Fruit fly (Drosophila melanogaster) whole organism, embryonic: ENCODE results near the gene fwe.
A peak's percentile ranks its signal among the peaks of the same experiment; 100 is the strongest.

ENCODE experiments used
- Antp ChIP-seq: fragments of 200-800 bp; sonication (Bioruptor generic); optimal IDR thresholded peaks from 3 replicates; lab custom pipeline; 2016; ENCODE audit warnings: missing biosample characterization, missing genetic modification characterization
- Blimp-1 ChIP-seq: fragments of 200-800 bp; sonication (Bioruptor generic); optimal IDR thresholded peaks from 3 replicates; lab custom pipeline; 2018; ENCODE audit warnings: missing biosample characterization, missing genetic modification characterization, mild to moderate bottlenecking, moderate library complexity, missing genetic modification reagents
- CG1024 ChIP-seq: fragments of 200-800 bp; sonication (Bioruptor generic); IDR thresholded peaks from 2 replicates; pipeline ENCODE4 v1.3.6; 2022; ENCODE audit warnings: missing biosample characterization, missing genetic modification characterization
- CG10431 ChIP-seq: fragments of 200-800 bp; sonication (Bioruptor generic); optimal IDR thresholded peaks from 3 replicates; lab custom pipeline; 2018; ENCODE audit warnings: missing biosample characterization, mild to moderate bottlenecking, missing genetic modification characterization
- CG10565 ChIP-seq: fragments of 200-800 bp; sonication (Bioruptor generic); optimal IDR thresholded peaks from 3 replicates; lab custom pipeline; 2016; ENCODE audit warnings: missing biosample characterization, mild to moderate bottlenecking, missing genetic modification characterization
- CG11093 ChIP-seq: fragments of 200-800 bp; sonication (Bioruptor generic); IDR thresholded peaks from 3 replicates; pipeline ENCODE4 v1.3.6; 2022; ENCODE audit warnings: missing biosample characterization, missing genetic modification characterization
- CG11723 ChIP-seq: fragments of 200-800 bp; sonication (Bioruptor generic); optimal IDR thresholded peaks from 2 replicates; lab custom pipeline; 2017; ENCODE audit warnings: missing biosample characterization, mild to moderate bottlenecking, missing genetic modification characterization
- CG12104 ChIP-seq: fragments of 200-800 bp; sonication (Bioruptor generic); optimal IDR thresholded peaks from 3 replicates; lab custom pipeline; 2016; ENCODE audit warnings: missing biosample characterization, missing genetic modification characterization
- CG13287 ChIP-seq: fragments of 200-800 bp; sonication (Bioruptor generic); IDR thresholded peaks from 2 replicates; pipeline ENCODE4 v1.3.6; 2022; ENCODE audit warnings: missing biosample characterization, missing genetic modification characterization; ENCODE audit not compliant: partially characterized antibody
- CG13775 ChIP-seq: fragments of 200-800 bp; sonication (Bioruptor generic); optimal IDR thresholded peaks from 3 replicates; lab custom pipeline; 2017; ENCODE audit warnings: missing biosample characterization, mild to moderate bottlenecking, missing genetic modification characterization
- CG14965 ChIP-seq: fragments of 200-800 bp; sonication (Bioruptor generic); optimal IDR thresholded peaks from 2 replicates; lab custom pipeline; 2016; ENCODE audit warnings: missing biosample characterization, missing genetic modification characterization, borderline replicate concordance
- CG15601 ChIP-seq: fragments of 200-800 bp; sonication (Bioruptor generic); optimal IDR thresholded peaks from 3 replicates; lab custom pipeline; 2019; ENCODE audit warnings: missing biosample characterization, mild to moderate bottlenecking, missing genetic modification characterization, moderate library complexity
- CG1603 ChIP-seq: fragments of 200-800 bp; sonication (Bioruptor generic); optimal IDR thresholded peaks from 2 replicates; lab custom pipeline; 2019; ENCODE audit warnings: missing biosample characterization, mild to moderate bottlenecking, missing genetic modification characterization, moderate library complexity
- CG2202 ChIP-seq: fragments of 200-800 bp; sonication (Bioruptor generic); optimal IDR thresholded peaks from 2 replicates; lab custom pipeline; 2018; ENCODE audit warnings: missing biosample characterization, mild to moderate bottlenecking, missing genetic modification characterization
- CG2875 ChIP-seq: fragments of 200-800 bp; sonication (Bioruptor generic); optimal IDR thresholded peaks from 2 replicates; lab custom pipeline; 2017; ENCODE audit warnings: missing biosample characterization, mild to moderate bottlenecking, missing genetic modification characterization, missing genetic modification reagents
- CG3838 ChIP-seq: fragments of 200-800 bp; sonication (Bioruptor generic); optimal IDR thresholded peaks from 3 replicates; lab custom pipeline; 2016; ENCODE audit warnings: missing biosample characterization, missing genetic modification characterization
- CG3847 ChIP-seq: fragments of 200-800 bp; sonication (Bioruptor generic); IDR thresholded peaks from 2 replicates; pipeline ENCODE4 v1.3.6; 2022; ENCODE audit warnings: missing biosample characterization, missing genetic modification characterization
- CG6791 ChIP-seq: fragments of 200-800 bp; sonication (Bioruptor generic); IDR thresholded peaks from 3 replicates; pipeline ENCODE4 v1.3.6; 2022; ENCODE audit warnings: missing biosample characterization, missing genetic modification characterization; ENCODE audit not compliant: partially characterized antibody
- CG6813 ChIP-seq: fragments of 200-800 bp; sonication (Bioruptor generic); optimal IDR thresholded peaks from 2 replicates; lab custom pipeline; 2017; ENCODE audit warnings: missing biosample characterization, missing genetic modification characterization, mild to moderate bottlenecking, moderate library complexity, missing genetic modification reagents
- CG7839 ChIP-seq: fragments of 200-800 bp; sonication (Bioruptor generic); optimal IDR thresholded peaks from 3 replicates; lab custom pipeline; 2018; ENCODE audit warnings: missing biosample characterization, mild to moderate bottlenecking, missing genetic modification characterization, moderate library complexity
- CG9215 ChIP-seq: fragments of 200-800 bp; sonication (Bioruptor generic); IDR thresholded peaks from 2 replicates; pipeline ENCODE4 v1.3.6; 2022; ENCODE audit warnings: missing biosample characterization, missing genetic modification characterization
- CG9609 ChIP-seq: fragments of 200-800 bp; sonication (Bioruptor generic); optimal IDR thresholded peaks from 3 replicates; lab custom pipeline; 2016; ENCODE audit warnings: missing biosample characterization, missing genetic modification characterization
- CTCF ChIP-seq: fragments of 200-800 bp; sonication (Bioruptor generic); optimal IDR thresholded peaks from 2 replicates; lab custom pipeline; 2017; ENCODE audit warnings: missing biosample characterization, mild to moderate bottlenecking, missing genetic modification characterization, moderate library complexity
- D19A ChIP-seq: fragments of 200-800 bp; optimal IDR thresholded peaks from 3 replicates; lab custom pipeline; 2019; ENCODE audit warnings: missing biosample characterization, mild to moderate bottlenecking, missing genetic modification characterization, moderate library complexity
- Dip2 ChIP-seq: fragments of 200-800 bp; sonication (Bioruptor generic); IDR thresholded peaks from 2 replicates; pipeline ENCODE4 v1.3.6; 2022; ENCODE audit warnings: missing biosample characterization, missing genetic modification characterization
- ERR ChIP-seq: fragments of 200-800 bp; sonication (Bioruptor generic); optimal IDR thresholded peaks from 2 replicates; lab custom pipeline; 2016; ENCODE audit warnings: missing biosample characterization, missing genetic modification characterization
- Fer3 ChIP-seq: fragments of 200-800 bp; sonication (Bioruptor generic); optimal IDR thresholded peaks from 2 replicates; lab custom pipeline; 2018; ENCODE audit warnings: missing biosample characterization, mild to moderate bottlenecking, missing genetic modification characterization, moderate library complexity
- H15 ChIP-seq: fragments of 200-800 bp; sonication (Bioruptor generic); IDR thresholded peaks from 3 replicates; pipeline ENCODE4 v1.3.6; 2022; ENCODE audit warnings: missing biosample characterization, missing genetic modification characterization
- HLH3B ChIP-seq: fragments of 200-800 bp; sonication (Bioruptor generic); IDR thresholded peaks from 2 replicates; pipeline ENCODE4 v1.3.6; 2022; ENCODE audit warnings: missing biosample characterization, missing genetic modification characterization
- Hand ChIP-seq: fragments of 200-800 bp; sonication (Bioruptor generic); optimal IDR thresholded peaks from 2 replicates; lab custom pipeline; 2017; ENCODE audit warnings: mild to moderate bottlenecking, missing biosample characterization, missing genetic modification reagents, missing genetic modification characterization
- Hr3 ChIP-seq: fragments of 200-800 bp; sonication (Bioruptor generic); optimal IDR thresholded peaks from 3 replicates; lab custom pipeline; 2016; ENCODE audit warnings: missing biosample characterization, missing genetic modification characterization
- Hsf ChIP-seq: fragments of 200-800 bp; sonication (Bioruptor generic); optimal IDR thresholded peaks from 3 replicates; lab custom pipeline; 2016; ENCODE audit warnings: missing biosample characterization, missing genetic modification characterization
- Mes4 ChIP-seq: fragments of 200-800 bp; sonication (Bioruptor generic); optimal IDR thresholded peaks from 2 replicates; lab custom pipeline; 2016; ENCODE audit warnings: missing biosample characterization, missing genetic modification characterization
- Pdp1 ChIP-seq, 2 experiments: fragments of 200-800 bp; sonication (Bioruptor generic); optimal IDR thresholded peaks; 3 replicates each; lab custom pipeline; 2016; ENCODE audit warnings: missing biosample characterization in 2 of 2, missing genetic modification characterization in 2 of 2, mild to moderate bottlenecking in 1 of 2, moderate library complexity in 1 of 2
- Vsx1 ChIP-seq: fragments of 200-800 bp; sonication (Bioruptor generic); optimal IDR thresholded peaks from 2 replicates; lab custom pipeline; 2017; ENCODE audit warnings: missing biosample characterization, mild to moderate bottlenecking, missing genetic modification characterization, missing genetic modification reagents
- Xbp1 ChIP-seq: fragments of 200-800 bp; sonication (Bioruptor generic); optimal IDR thresholded peaks from 3 replicates; lab custom pipeline; 2016; ENCODE audit warnings: missing biosample characterization, mild to moderate bottlenecking, missing genetic modification characterization
- ap ChIP-seq: fragments of 200-800 bp; sonication (Bioruptor generic); IDR thresholded peaks from 2 replicates; pipeline ENCODE4 v1.3.6; 2022; ENCODE audit warnings: missing biosample characterization, missing genetic modification characterization
- ash1 ChIP-seq: fragments of 200-800 bp; sonication (Bioruptor generic); optimal IDR thresholded peaks from 2 replicates; lab custom pipeline; 2018; ENCODE audit warnings: missing biosample characterization, mild to moderate bottlenecking, missing genetic modification characterization
- ato ChIP-seq: fragments of 200-800 bp; sonication (Bioruptor generic); IDR thresholded peaks from 2 replicates; pipeline ENCODE4 v1.3.6; 2022; ENCODE audit warnings: missing biosample characterization, missing genetic modification characterization; ENCODE audit not compliant: partially characterized antibody
- cas ChIP-seq: fragments of 200-800 bp; sonication (Bioruptor generic); IDR thresholded peaks from 2 replicates; pipeline ENCODE4 v1.3.6; 2022; ENCODE audit warnings: missing biosample characterization, missing genetic modification characterization
- jigr1 ChIP-seq: fragments of 200-800 bp; sonication (Bioruptor generic); IDR thresholded peaks from 3 replicates; pipeline ENCODE4 v1.3.6; 2022; ENCODE audit warnings: missing biosample characterization, missing genetic modification characterization
- ken ChIP-seq: fragments of 200-800 bp; sonication (Bioruptor generic); IDR thresholded peaks from 3 replicates; pipeline ENCODE4 v1.3.6; 2022; ENCODE audit warnings: missing biosample characterization, missing genetic modification characterization
- kni ChIP-seq: fragments of 200-800 bp; sonication (Bioruptor generic); optimal IDR thresholded peaks from 3 replicates; lab custom pipeline; 2017; ENCODE audit warnings: mild to moderate bottlenecking, missing biosample characterization, missing genetic modification reagents, missing genetic modification characterization
- mam ChIP-seq: fragments of 200-800 bp; sonication (Bioruptor generic); optimal IDR thresholded peaks from 3 replicates; lab custom pipeline; 2016; ENCODE audit warnings: missing biosample characterization, missing genetic modification characterization
- nau ChIP-seq: fragments of 200-800 bp; sonication (Bioruptor generic); optimal IDR thresholded peaks from 3 replicates; lab custom pipeline; 2017; ENCODE audit warnings: missing biosample characterization, mild to moderate bottlenecking, missing genetic modification characterization, missing genetic modification reagents
- nerfin-1 ChIP-seq: fragments of 200-800 bp; sonication (Bioruptor generic); optimal IDR thresholded peaks from 3 replicates; lab custom pipeline; 2019; ENCODE audit warnings: missing biosample characterization, mild to moderate bottlenecking, missing genetic modification characterization, moderate library complexity
- oc ChIP-seq: fragments of 200-800 bp; sonication (Bioruptor generic); optimal IDR thresholded peaks from 2 replicates; lab custom pipeline; 2018; ENCODE audit warnings: missing biosample characterization, mild to moderate bottlenecking, missing genetic modification characterization, moderate library complexity
- so ChIP-seq: fragments of 200-800 bp; sonication (Bioruptor generic); IDR thresholded peaks from 3 replicates; pipeline ENCODE4 v1.3.6; 2022; ENCODE audit warnings: missing biosample characterization, missing genetic modification characterization
- ttk ChIP-seq: fragments of 200-800 bp; sonication (Bioruptor generic); IDR thresholded peaks from 2 replicates; pipeline ENCODE4 v2.1.2; 2022; ENCODE audit warnings: missing biosample characterization, missing genetic modification characterization

fwe gene

DNA sequence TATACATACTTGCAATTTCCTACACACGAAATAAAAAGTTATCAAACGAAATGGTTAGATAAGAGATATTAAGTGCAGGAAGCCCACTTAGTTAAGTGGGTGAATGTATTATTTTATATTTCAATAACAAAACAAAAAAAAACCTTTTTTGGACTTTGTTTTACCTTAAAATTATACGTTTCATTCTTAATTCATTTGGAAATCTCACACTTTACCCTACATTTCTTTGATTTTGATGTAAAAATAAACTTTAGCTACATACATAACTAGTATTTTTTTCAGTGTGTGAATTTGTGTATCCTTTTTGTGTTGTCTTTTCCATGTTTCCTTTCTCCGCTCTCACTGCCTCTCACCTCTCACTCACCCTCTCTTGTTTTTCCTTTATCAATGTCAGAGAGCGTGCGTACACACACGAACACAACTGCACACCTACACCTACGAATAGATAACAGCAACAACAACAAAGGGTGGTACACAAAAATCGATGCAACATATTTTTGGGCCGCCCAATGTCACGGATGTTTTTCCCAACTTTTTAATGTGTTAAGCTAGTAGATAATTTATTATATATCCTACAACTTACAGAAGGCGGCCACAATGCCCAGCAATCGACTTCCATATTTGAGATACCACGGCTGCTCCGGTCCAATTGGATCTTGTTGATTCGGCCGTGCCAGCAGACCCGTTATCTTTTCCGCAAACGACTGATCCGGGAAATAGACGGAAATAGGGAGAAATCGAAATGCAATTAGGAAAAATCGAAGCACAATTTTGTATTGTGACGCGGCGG, 662 bp downstream of the fwe start (continued):
- TF ChIP-seq ato (GFP tag; lab: Robert Waterston, UW) (no peak), ttk (GFP tag; lab: Robert Waterston, UW) (no peak; the same call in 1 of the 2 replicates), CG6813 (peak; percentile 69), CG11093 (no peak; the same call in 2 of the 3 replicates), mam (GFP tag; lab: Kevin White, UChicago) (peak; percentile 65), CG1024 (GFP tag; lab: Robert Waterston, UW) (no peak), Pdp1 (GFP tag; optimal IDR thresholded peaks at IDR 0.05; lab: Kevin White, UChicago) (peak; percentile 59 to 65), CG3838 (no peak), Dip2 (GFP tag; lab: Robert Waterston, UW) (no peak), CG3847 (0 out of 2 replicates have a peak, but pooled peaks have one; percentile 25), CG13775 (peak; percentile 71), CG14965 (GFP tag; lab: Kevin White, UChicago) (peak; percentile 24), CTCF (GFP tag; lab: Kevin White, UChicago) (peak; percentile 21), CG6791 (GFP tag; lab: Robert Waterston, UW) (no peak), Vsx1 (GFP tag; lab: Kevin White, UChicago) (peak; percentile 28), ap (GFP tag; lab: Robert Waterston, UW) (no peak), kni (GFP tag; lab: Kevin White, UChicago) (no peak), nau (GFP tag; lab: Kevin White, UChicago) (peak; percentile 36), CG10565 (GFP tag; lab: Kevin White, UChicago) (no peak), so (GFP tag; lab: Robert Waterston, UW) (0 out of 3 replicates have a peak, but pooled peaks have one; percentile 63), CG15601 (tag; lab: Kevin White, UChicago) (peak; percentile 51), jigr1 (GFP tag; lab: Robert Waterston, UW) (no peak), CG13287 (GFP tag; lab: Robert Waterston, UW) (no peak), CG2202 (tag; lab: Kevin White, UChicago) (no peak), Hsf (peak; percentile 79), CG1603 (no peak), CG10431 (peak; percentile 17), Mes4 (GFP tag; lab: Kevin White, UChicago) (no peak), Fer3 (peak; percentile 61), ken (no peak), H15 (no peak), CG9609 (GFP tag; lab: Kevin White, UChicago) (peak; percentile 44), CG11723 (GFP tag; lab: Kevin White, UChicago) (peak; percentile 38), ash1 (GFP tag; lab: Kevin White, UChicago) (no peak), cas (0 out of 2 replicates have a peak, but pooled peaks have one; percentile 22), ERR (GFP tag; lab: Kevin White, UChicago) (peak; percentile 0), nerfin-1 (tag; lab: Kevin White, UChicago) (peak; percentile 67), Blimp-1 (GFP tag; lab: Kevin White, UChicago) (peak; percentile 76), CG9215 (GFP tag; lab: Robert Waterston, UW) (no peak), Xbp1 (peak; percentile 69), CG2875 (peak; percentile 63), Hand (GFP tag; lab: Kevin White, UChicago) (peak; percentile 85), D19A (tag; lab: Kevin White, UChicago) (peak; percentile 60), HLH3B (peak; percentile 52; the same call in 1 of the 2 replicates), Hr3 (GFP tag; lab: Kevin White, UChicago) (peak; percentile 72), CG7839 (peak; percentile 84), CG12104 (GFP tag; lab: Kevin White, UChicago) (peak; percentile 21), oc (no peak), Antp (GFP tag; lab: Kevin White, UChicago) (no peak)
